Fruit fly (Drosophila melanogaster): ENCODE results near the gene CG10492.

DNA sequence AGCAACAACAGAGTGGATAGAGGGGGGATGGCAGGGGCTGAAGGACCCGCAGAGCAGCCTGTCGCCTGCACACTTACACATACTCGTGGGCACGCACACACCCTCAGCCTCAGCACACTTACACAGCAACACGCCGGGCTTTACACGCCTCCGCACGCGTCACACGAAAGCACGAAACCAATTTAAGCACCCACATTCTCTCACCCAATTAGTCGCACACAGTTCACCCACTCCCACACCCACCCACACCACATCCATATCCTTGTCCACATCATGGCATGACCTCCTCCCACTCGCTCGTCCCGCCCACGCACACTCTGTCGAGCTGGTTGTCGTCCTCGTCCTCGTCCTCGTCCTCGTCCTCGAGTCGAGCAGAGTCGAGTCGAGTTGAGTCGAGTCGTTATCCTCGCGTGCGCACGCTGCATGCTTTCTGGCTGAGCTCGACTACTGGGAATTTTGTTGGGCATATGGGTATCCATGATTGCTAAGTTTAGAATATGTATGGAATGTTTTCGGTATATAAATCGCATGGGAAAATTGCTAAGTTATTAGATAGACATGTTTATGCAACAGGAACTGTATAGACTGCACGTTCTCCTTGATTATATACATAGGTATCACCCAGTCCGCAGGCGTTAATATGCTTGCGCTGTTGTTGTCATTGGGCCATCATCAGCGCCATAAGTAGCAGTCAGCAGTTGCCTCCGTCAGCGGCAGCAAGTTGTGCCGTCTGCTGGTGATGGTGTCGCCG lies 41.8 kb upstream of the CG10492 start:
- TF ChIP-seq CG8632 (GFP tag; optimal IDR thresholded peaks at IDR 0.05) (peak; percentile 53), Blimp-1 (GFP tag; optimal IDR thresholded peaks at IDR 0.05) (no peak), achi (GFP tag; optimal IDR thresholded peaks at IDR 0.05) (peak; percentile 71), Smox (GFP tag; optimal IDR thresholded peaks at IDR 0.05) (peak; percentile 63), Sox15 (GFP tag; optimal IDR thresholded peaks at IDR 0.05) (peak; percentile 62), salr (GFP tag; optimal IDR thresholded peaks at IDR 0.05) (peak; percentile 51 to 62), acj6 (GFP tag; optimal IDR thresholded peaks at IDR 0.05) (peak; percentile 70), CG34406 (GFP tag; optimal IDR thresholded peaks at IDR 0.05) (peak; percentile 60), CG16779 (tag; optimal IDR thresholded peaks at IDR 0.05) (peak; percentile 5), Ets21C (GFP tag; optimal IDR thresholded peaks at IDR 0.05) (peak; percentile 61), CG6854 (GFP tag; optimal IDR thresholded peaks at IDR 0.05) (no peak), pdm3 (GFP tag; optimal IDR thresholded peaks at IDR 0.05) (peak; percentile 72), CG15336 (GFP tag; IDR thresholded peaks at IDR 0.05) (peak; percentile 63)
